Worm (Caenorhabditis elegans) whole organism, L4/young adult: ENCODE measurements around the gene R11D1.2.

Experiments
- W03F9.2 ChIP-seq: fragments of 150-350 bp; optimal IDR thresholded peaks from 2 replicates; lab custom pipeline; 2014; ENCODE audit warnings: missing biosample characterization, missing genetic modification characterization
- dao-5 ChIP-seq: sonication (generic microtip); optimal IDR thresholded peaks from 2 replicates; lab custom pipeline; 2016; ENCODE audit warnings: missing genotype, missing genetic modification characterization, moderate library complexity, missing compliant biosample characterization
- him-1 ChIP-seq: sonication (generic microtip); optimal IDR thresholded peaks from 2 replicates; lab custom pipeline; 2016; ENCODE audit warnings: missing genotype, missing genetic modification reagents, missing genetic modification characterization, missing compliant biosample characterization

DNA sequence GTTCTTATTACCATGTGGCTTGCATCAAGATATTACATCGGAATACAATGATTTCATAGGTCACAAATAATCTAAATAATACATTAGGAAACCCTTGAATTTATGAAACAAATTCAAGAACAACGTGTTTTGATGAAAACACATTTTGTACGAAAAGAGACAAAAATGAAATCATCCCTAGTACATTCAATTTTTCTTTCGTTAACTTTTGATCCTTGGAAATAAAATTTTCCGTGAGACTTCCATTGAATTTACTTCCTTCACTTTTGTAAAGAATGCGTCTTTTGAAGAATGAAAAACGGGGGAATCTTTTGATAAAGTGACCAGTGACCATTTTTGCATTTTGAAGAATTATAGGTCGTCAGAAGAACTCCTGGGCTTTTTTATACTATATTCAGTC lies 34.7 kb upstream of the R11D1.2 start:
- TF ChIP-seq him-1 (tag; lab: Kevin White, UChicago) (no peak), W03F9.2 (no peak), dao-5 (tag; lab: Kevin White, UChicago) (no peak)
